Fruit fly (Drosophila melanogaster) whole organism, embryonic: ENCODE measurements around the gene CG33158.
A peak's percentile ranks its signal among the peaks of the same experiment; 100 is the strongest.

Experiments
- Awh ChIP-seq: fragments of 200-800 bp; sonication (Bioruptor generic); IDR thresholded peaks from 2 replicates; pipeline ENCODE4, ENCODE4 v1.3.6; 2022; ENCODE audit warnings: missing biosample characterization, missing genetic modification characterization
- BEAF-32 ChIP-seq: fragments of 200-800 bp; sonication (Bioruptor generic); optimal IDR thresholded peaks from 3 replicates; lab custom pipeline; 2017; ENCODE audit warnings: missing biosample characterization, missing genetic modification characterization, mild to moderate bottlenecking, moderate library complexity, missing genetic modification reagents
- Bgb ChIP-seq: fragments of 200-800 bp; sonication (Bioruptor generic); IDR thresholded peaks from 2 replicates; pipeline ENCODE4 v1.3.6; 2022; ENCODE audit warnings: missing biosample characterization, missing genetic modification characterization; ENCODE audit not compliant: partially characterized antibody
- Bteb2 ChIP-seq: fragments of 200-800 bp; sonication (Bioruptor generic); optimal IDR thresholded peaks from 2 replicates; lab custom pipeline; 2016; ENCODE audit warnings: missing biosample characterization, missing genetic modification characterization
- CG10462 ChIP-seq: fragments of 200-800 bp; sonication (Bioruptor generic); optimal IDR thresholded peaks from 2 replicates; lab custom pipeline; 2016; ENCODE audit warnings: missing biosample characterization, missing genetic modification characterization
- CG10543 ChIP-seq: fragments of 200-800 bp; sonication (Bioruptor generic); optimal IDR thresholded peaks from 3 replicates; lab custom pipeline; 2017; ENCODE audit warnings: missing biosample characterization, mild to moderate bottlenecking, missing genetic modification characterization, moderate library complexity
- CG10959 ChIP-seq: fragments of 200-800 bp; sonication (Bioruptor generic); IDR thresholded peaks from 2 replicates; pipeline ENCODE4 v1.3.6; 2022; ENCODE audit warnings: missing biosample characterization, missing genetic modification characterization
- CG11456 ChIP-seq: fragments of 200-800 bp; sonication (Bioruptor generic); IDR thresholded peaks from 3 replicates; pipeline ENCODE4 v1.3.6; 2022; ENCODE audit warnings: missing biosample characterization, missing genetic modification characterization
- CG12299 ChIP-seq: fragments of 200-800 bp; sonication (Bioruptor generic); optimal IDR thresholded peaks from 2 replicates; lab custom pipeline; 2018; ENCODE audit warnings: missing biosample characterization, mild to moderate bottlenecking, missing genetic modification characterization
- CG17328 ChIP-seq: fragments of 200-800 bp; sonication (Bioruptor generic); IDR thresholded peaks from 2 replicates; pipeline ENCODE4 v1.3.6; 2022; ENCODE audit warnings: missing biosample characterization, missing genetic modification characterization
- CG17829 ChIP-seq: fragments of 200-800 bp; optimal IDR thresholded peaks from 2 replicates; lab custom pipeline; 2019; ENCODE audit warnings: missing biosample characterization, mild to moderate bottlenecking, missing genetic modification characterization, moderate library complexity
- CG18011 ChIP-seq: fragments of 200-800 bp; sonication (Bioruptor generic); optimal IDR thresholded peaks from 2 replicates; lab custom pipeline; 2017; ENCODE audit warnings: missing biosample characterization, missing genetic modification characterization, mild to moderate bottlenecking, moderate library complexity, missing genotype
- CG1832 ChIP-seq: fragments of 200-800 bp; sonication (Bioruptor generic); optimal IDR thresholded peaks from 2 replicates; lab custom pipeline; 2017; ENCODE audit warnings: missing biosample characterization, mild to moderate bottlenecking, missing genetic modification characterization, inconsistent platforms
- CG18599 ChIP-seq: fragments of 200-800 bp; sonication (Bioruptor generic); optimal IDR thresholded peaks from 3 replicates; lab custom pipeline; 2017; ENCODE audit warnings: missing biosample characterization, missing genetic modification characterization, mild to moderate bottlenecking, moderate library complexity, missing genetic modification reagents
- CG32532 ChIP-seq: fragments of 200-800 bp; sonication (Bioruptor generic); IDR thresholded peaks from 2 replicates; pipeline ENCODE4 v1.3.6; 2022; ENCODE audit warnings: missing biosample characterization, missing genetic modification characterization
- CG34224 ChIP-seq: fragments of 200-800 bp; sonication (Bioruptor generic); IDR thresholded peaks from 3 replicates; pipeline ENCODE4 v1.3.6; 2022; ENCODE audit warnings: missing biosample characterization, missing genetic modification characterization; ENCODE audit not compliant: partially characterized antibody
- CG3838 ChIP-seq: fragments of 200-800 bp; sonication (Bioruptor generic); optimal IDR thresholded peaks from 3 replicates; lab custom pipeline; 2016; ENCODE audit warnings: missing biosample characterization, missing genetic modification characterization
- CG4707 ChIP-seq: fragments of 200-800 bp; sonication (Bioruptor generic); optimal IDR thresholded peaks from 2 replicates; lab custom pipeline; 2018; ENCODE audit warnings: missing biosample characterization, mild to moderate bottlenecking, missing genetic modification characterization, moderate library complexity
- CG5180 ChIP-seq: fragments of 200-800 bp; sonication (Bioruptor generic); optimal IDR thresholded peaks from 3 replicates; lab custom pipeline; 2017; ENCODE audit warnings: missing biosample characterization, missing genetic modification characterization, mild to moderate bottlenecking, moderate library complexity, missing genetic modification reagents
- CG7987 ChIP-seq: fragments of 200-800 bp; sonication (Bioruptor generic); optimal IDR thresholded peaks from 2 replicates; lab custom pipeline; 2018; ENCODE audit warnings: missing biosample characterization, mild to moderate bottlenecking, missing genetic modification characterization, moderate library complexity
- CG9437 ChIP-seq: fragments of 200-800 bp; sonication (Bioruptor generic); optimal IDR thresholded peaks from 2 replicates; lab custom pipeline; 2018; ENCODE audit warnings: missing biosample characterization, mild to moderate bottlenecking, missing genetic modification characterization
- D ChIP-seq, 2 experiments: fragments of 200-800 bp in 1 of 2; fragments of >200 bp in 1 of 2; sonication (Bioruptor generic) in 1 of 2; optimal IDR thresholded peaks; 2 replicates in 1 of 2; 3 replicates in 1 of 2; lab custom pipeline; 2017; ENCODE audit warnings: mild to moderate bottlenecking in 1 of 2, missing biosample characterization in 1 of 2, missing genetic modification characterization in 1 of 2, missing genetic modification reagents in 1 of 2
- Dfd ChIP-seq, 2 experiments: fragments of >200 bp; optimal IDR thresholded peaks; 2 replicates each; lab custom pipeline; 2017; ENCODE audit warnings: missing biosample characterization in 2 of 2, missing genetic modification characterization in 2 of 2
- Fer1 ChIP-seq: fragments of 200-800 bp; sonication (Bioruptor generic); optimal IDR thresholded peaks from 2 replicates; lab custom pipeline; 2017; ENCODE audit warnings: missing biosample characterization, mild to moderate bottlenecking, missing genetic modification characterization
- Fer3 ChIP-seq: fragments of 200-800 bp; sonication (Bioruptor generic); optimal IDR thresholded peaks from 2 replicates; lab custom pipeline; 2018; ENCODE audit warnings: missing biosample characterization, mild to moderate bottlenecking, missing genetic modification characterization, moderate library complexity
- Lhr ChIP-seq: fragments of 200-800 bp; sonication (Bioruptor generic); optimal IDR thresholded peaks from 3 replicates; lab custom pipeline; 2017; ENCODE audit warnings: mild to moderate bottlenecking, missing biosample characterization, missing genetic modification reagents, missing genetic modification characterization
- MESR4 ChIP-seq: fragments of 200-800 bp; sonication (Bioruptor generic); optimal IDR thresholded peaks from 2 replicates; lab custom pipeline; 2018; ENCODE audit warnings: missing biosample characterization, mild to moderate bottlenecking, missing genetic modification characterization, moderate library complexity
- Max ChIP-seq: fragments of 200-800 bp; sonication (Bioruptor generic); optimal IDR thresholded peaks from 2 replicates; lab custom pipeline; 2016; ENCODE audit warnings: missing biosample characterization, mild to moderate bottlenecking, missing genetic modification characterization
- Rfx ChIP-seq: fragments of 200-800 bp; sonication (Bioruptor generic); IDR thresholded peaks from 2 replicates; pipeline ENCODE4 v1.3.6; 2022; ENCODE audit warnings: missing biosample characterization, missing genetic modification characterization
- Xrp1 ChIP-seq: fragments of 200-800 bp; sonication (Bioruptor generic); IDR thresholded peaks from 2 replicates; pipeline ENCODE4 v1.3.6; 2022; ENCODE audit warnings: missing biosample characterization, missing genetic modification characterization
- abd-A ChIP-seq: fragments of 200-800 bp; sonication (Bioruptor generic); optimal IDR thresholded peaks from 3 replicates; lab custom pipeline; 2019; ENCODE audit warnings: missing biosample characterization, mild to moderate bottlenecking, missing genetic modification characterization, moderate library complexity
- az2 ChIP-seq: fragments of 200-800 bp; sonication (Bioruptor generic); optimal IDR thresholded peaks from 3 replicates; lab custom pipeline; 2016; ENCODE audit warnings: missing biosample characterization, missing genetic modification characterization
- bsh ChIP-seq, 2 experiments: fragments of 200-800 bp; sonication (Bioruptor generic); optimal IDR thresholded peaks; 2 replicates each; lab custom pipeline; 2017 to 2018; ENCODE audit warnings: mild to moderate bottlenecking in 2 of 2, missing biosample characterization in 2 of 2, missing genetic modification characterization in 2 of 2, moderate library complexity in 1 of 2
- cato ChIP-seq: fragments of 200-800 bp; sonication (Bioruptor generic); optimal IDR thresholded peaks from 2 replicates; lab custom pipeline; 2016; ENCODE audit warnings: missing biosample characterization, missing genetic modification characterization, borderline replicate concordance
- esg ChIP-seq: fragments of 200-800 bp; sonication (Bioruptor generic); conservative IDR thresholded peaks from 2 replicates; pipeline ENCODE4 v1.3.6; 2022; ENCODE audit warnings: missing biosample characterization, missing genetic modification characterization
- ind ChIP-seq: fragments of 200-800 bp; sonication (Bioruptor generic); optimal IDR thresholded peaks from 3 replicates; lab custom pipeline; 2016; ENCODE audit warnings: missing biosample characterization, missing genetic modification characterization
- kah ChIP-seq: fragments of 200-800 bp; sonication (Bioruptor generic); optimal IDR thresholded peaks from 2 replicates; lab custom pipeline; 2018; ENCODE audit warnings: missing biosample characterization, mild to moderate bottlenecking, missing genetic modification characterization
- kay ChIP-seq: fragments of 200-800 bp; sonication (Bioruptor generic); optimal IDR thresholded peaks from 2 replicates; lab custom pipeline; 2016; ENCODE audit warnings: missing biosample characterization, missing genetic modification characterization
- lmd ChIP-seq: fragments of 200-800 bp; sonication (Bioruptor generic); IDR thresholded peaks from 2 replicates; pipeline ENCODE4 v1.3.6; 2022; ENCODE audit warnings: missing biosample characterization, missing genetic modification characterization
- mirr ChIP-seq: fragments of 200-800 bp; sonication (Bioruptor generic); optimal IDR thresholded peaks from 3 replicates; lab custom pipeline; 2018; ENCODE audit warnings: missing biosample characterization, mild to moderate bottlenecking, missing genetic modification characterization
- nerfin-1 ChIP-seq: fragments of 200-800 bp; sonication (Bioruptor generic); optimal IDR thresholded peaks from 3 replicates; lab custom pipeline; 2019; ENCODE audit warnings: missing biosample characterization, mild to moderate bottlenecking, missing genetic modification characterization, moderate library complexity
- pb ChIP-seq: fragments of 200-800 bp; sonication (Bioruptor generic); optimal IDR thresholded peaks from 3 replicates; lab custom pipeline; 2016; ENCODE audit warnings: missing biosample characterization, missing genetic modification characterization
- scrt ChIP-seq: fragments of 200-800 bp; sonication (Bioruptor generic); optimal IDR thresholded peaks from 2 replicates; lab custom pipeline; 2018; ENCODE audit warnings: missing biosample characterization, mild to moderate bottlenecking, missing genetic modification characterization, moderate library complexity
- stc ChIP-seq: fragments of 200-800 bp; sonication (Bioruptor generic); IDR thresholded peaks from 2 replicates; pipeline ENCODE4 v1.3.6; 2022; ENCODE audit warnings: missing biosample characterization, missing genetic modification characterization
- stwl ChIP-seq: fragments of 200-800 bp; sonication (Bioruptor generic); optimal IDR thresholded peaks from 3 replicates; lab custom pipeline; 2018; ENCODE audit warnings: missing biosample characterization, mild to moderate bottlenecking, missing genetic modification characterization, moderate library complexity
- tll ChIP-seq, 2 experiments: fragments of 200-800 bp in 1 of 2; fragments of >200 bp in 1 of 2; sonication (Bioruptor generic) in 1 of 2; optimal IDR thresholded peaks; 2 replicates each; lab custom pipeline; 2017 to 2019; ENCODE audit warnings: missing biosample characterization in 2 of 2, missing genetic modification characterization in 2 of 2, mild to moderate bottlenecking in 1 of 2, moderate library complexity in 1 of 2
- trh ChIP-seq: fragments of 200-800 bp; sonication (Bioruptor generic); optimal IDR thresholded peaks from 2 replicates; lab custom pipeline; 2016; ENCODE audit warnings: missing biosample characterization, missing genetic modification characterization
- wor ChIP-seq: fragments of 200-800 bp; sonication (Bioruptor generic); IDR thresholded peaks from 2 replicates; pipeline ENCODE4 v1.3.6; 2022; ENCODE audit warnings: missing biosample characterization, missing genetic modification characterization
- zen2 ChIP-seq: fragments of 200-800 bp; sonication (Bioruptor generic); IDR thresholded peaks from 3 replicates; pipeline ENCODE4 v1.3.6; 2022; ENCODE audit warnings: missing biosample characterization, missing genetic modification characterization; ENCODE audit not compliant: partially characterized antibody

Gene CG33158

dm6 chr3L:16533932-16534331 is 114.5 kb downstream of the CG33158 start (continued):
- TF ChIP-seq CG10543, result peak; percentile 81
- peak; percentile 18 for TF ChIP-seq CG3838 (GFP tag; lab: Kevin White, UChicago)
- peak; percentile 26 for TF ChIP-seq pb (GFP tag; lab: Kevin White, UChicago)
- TF ChIP-seq trh (GFP tag; lab: Kevin White, UChicago), result peak; percentile 51
- no peak for TF ChIP-seq tll (GFP tag; optimal IDR thresholded peaks at IDR 0.05; lab: Kevin White, UChicago)
- peak; percentile 76 for TF ChIP-seq nerfin-1 (tag; lab: Kevin White, UChicago)
- TF ChIP-seq CG11456 (GFP tag; lab: Robert Waterston, UW), result peak; percentile 35; the same call in 1 of the 3 replicates
- peak; percentile 76 for TF ChIP-seq esg (GFP tag; lab: Robert Waterston, UW)
- no peak for TF ChIP-seq CG34224
- TF ChIP-seq CG12299, result peak; percentile 78
- TF ChIP-seq wor (GFP tag; lab: Robert Waterston, UW), result peak; percentile 80
- TF ChIP-seq Lhr (GFP tag; lab: Kevin White, UChicago), result peak; percentile 27
- no peak for TF ChIP-seq stwl (tag; lab: Kevin White, UChicago)
- TF ChIP-seq BEAF-32 (GFP tag; lab: Kevin White, UChicago), result no peak
- TF ChIP-seq ind (GFP tag; lab: Kevin White, UChicago), result peak; percentile 76
- peak; percentile 81 for TF ChIP-seq lmd
- TF ChIP-seq CG10462 (GFP tag; lab: Kevin White, UChicago), result peak; percentile 67
- TF ChIP-seq D (optimal IDR thresholded peaks at IDR 0.05; lab: Kevin White, UChicago), result no peak
- peak; percentile 82 for TF ChIP-seq D (GFP tag; optimal IDR thresholded peaks at IDR 0.05; lab: Kevin White, UChicago)
- TF ChIP-seq zen2, result no peak
- TF ChIP-seq CG1832, result no peak
- TF ChIP-seq CG10959 (GFP tag; lab: Robert Waterston, UW), result no peak
- peak; percentile 80 for TF ChIP-seq CG9437 (GFP tag; lab: Kevin White, UChicago)
- TF ChIP-seq CG4707 (GFP tag; lab: Kevin White, UChicago), result peak; percentile 26
- peak; percentile 80 for TF ChIP-seq Max (GFP tag; lab: Kevin White, UChicago)
- peak; percentile 52 for TF ChIP-seq cato (GFP tag; lab: Kevin White, UChicago)
- TF ChIP-seq Bteb2 (GFP tag; lab: Kevin White, UChicago), result peak; percentile 65
- TF ChIP-seq Xrp1 (GFP tag; lab: Robert Waterston, UW), result peak; percentile 73
- no peak for TF ChIP-seq MESR4 (GFP tag; lab: Kevin White, UChicago)
- TF ChIP-seq CG7987 (GFP tag; lab: Kevin White, UChicago), result no peak
- TF ChIP-seq Awh, result no peak
- TF ChIP-seq az2 (GFP tag; lab: Kevin White, UChicago), result peak; percentile 81
- peak; percentile 49 for TF ChIP-seq CG18011
- TF ChIP-seq Fer3 (tag; lab: Kevin White, UChicago), result peak; percentile 82
- peak; percentile 52; the same call in 1 of the 2 replicates for TF ChIP-seq stc (GFP tag; lab: Robert Waterston, UW)
- TF ChIP-seq Rfx (GFP tag; lab: Robert Waterston, UW), result peak; percentile 76
- peak; percentile 59 for TF ChIP-seq kay (GFP tag; lab: Kevin White, UChicago)

- TF ChIP-seq Dfd (GFP tag; optimal IDR thresholded peaks at IDR 0.05; lab: Kevin White, UChicago) (no peak), bsh (GFP tag; optimal IDR thresholded peaks at IDR 0.05; lab: Kevin White, UChicago) (no peak), Bgb (GFP tag; lab: Robert Waterston, UW) (no peak), CG18599 (GFP tag; lab: Kevin White, UChicago) (peak; percentile 54), CG32532 (GFP tag; lab: Robert Waterston, UW) (peak; percentile 33; the same call in 1 of the 2 replicates), kah (peak; percentile 27), abd-A (tag; lab: Kevin White, UChicago) (peak; percentile 61), CG17829 (tag; lab: Kevin White, UChicago) (no peak), Fer1 (peak; percentile 61), mirr (GFP tag; lab: Kevin White, UChicago) (peak; percentile 16), CG5180 (GFP tag; lab: Kevin White, UChicago) (peak; percentile 63), scrt (peak; percentile 70), CG17328 (GFP tag; lab: Robert Waterston, UW) (0 out of 2 replicates have a peak, but pooled peaks have one; percentile 21)
These were observed 123.7 kb downstream of the CG33158 start, which contains the start of gene CG43373 for dm6 chr3L:16542998-16543624. Gene CG43373, minus strand, starts transcription at chr3L:16543370.
